Fruit fly (Drosophila melanogaster): ENCODE measurements around the gene CG42581.
"Not testable (repeated sequence)": the region's sequence is repeated elsewhere in the genome, so short reads cannot be mapped to it uniquely, and the experiment has no call there.

The CG42581 gene

dm6 chrX:20096374-20096773 is at the start of gene CG42581:
TSS of gene CG42581 (minus strand) at chrX:20096474.
- not testable (repeated sequence) for TF ChIP-seq Rel (GFP tag; optimal IDR thresholded peaks at IDR 0.05); Rel (tag; optimal IDR thresholded peaks at IDR 0.05); Vsx2 (GFP tag; optimal IDR thresholded peaks at IDR 0.05; ENCODE audit: partially characterized antibody); sv (GFP tag; optimal IDR thresholded peaks at IDR 0.05)

- not testable (repeated sequence) for TF ChIP-seq Myc (optimal IDR thresholded peaks at IDR 0.05); sv (GFP tag; optimal IDR thresholded peaks at IDR 0.05); rgr (GFP tag; optimal IDR thresholded peaks at IDR 0.05)
Measured at dm6 chrX:20143088-20143487, 46.8 kb upstream of the CG42581 start, which contains the start of gene Or19a. TSS of gene Or19a (minus strand) at chrX:20143188.

dm6 chrX:20140710-20141109 is 44.4 kb upstream of the CG42581 start, which contains the start of gene CG34332:
TSS of gene CG34332 (plus strand) at chrX:20141010.
- no peak for TF ChIP-seq Sp1 (GFP tag; optimal IDR thresholded peaks at IDR 0.05)
- TF ChIP-seq Hr78 (GFP tag; optimal IDR thresholded peaks at IDR 0.05): no peak
- no peak for TF ChIP-seq dmrt93B (GFP tag; optimal IDR thresholded peaks at IDR 0.05)
- TF ChIP-seq Abd-B (GFP tag; optimal IDR thresholded peaks at IDR 0.05): no peak
- no peak for TF ChIP-seq HLH106 (tag; optimal IDR thresholded peaks at IDR 0.05)
- no peak for TF ChIP-seq fru (GFP tag; optimal IDR thresholded peaks at IDR 0.05)
- TF ChIP-seq Mio (GFP tag; optimal IDR thresholded peaks at IDR 0.05): no peak
- no peak for TF ChIP-seq Jra (GFP tag; optimal IDR thresholded peaks at IDR 0.05)
- no peak for TF ChIP-seq pan (optimal IDR thresholded peaks at IDR 0.05)
- no peak for TF ChIP-seq CG9705 (GFP tag; optimal IDR thresholded peaks at IDR 0.05)
- no peak for TF ChIP-seq OdsH (GFP tag; optimal IDR thresholded peaks at IDR 0.05)
- TF ChIP-seq CrebA (GFP tag; optimal IDR thresholded peaks at IDR 0.05; ENCODE audit: borderline replicate concordance): no peak
- no peak for TF ChIP-seq tai (GFP tag; optimal IDR thresholded peaks at IDR 0.05)
- no peak for TF ChIP-seq sage (GFP tag; optimal IDR thresholded peaks at IDR 0.05)
- no peak for TF ChIP-seq CG32264 (GFP tag; optimal IDR thresholded peaks at IDR 0.05)
- TF ChIP-seq GATAd (GFP tag; optimal IDR thresholded peaks at IDR 0.05): no peak
- no peak for TF ChIP-seq Dif (GFP tag; optimal IDR thresholded peaks at IDR 0.05; ENCODE audit: partially characterized antibody)
- no peak for TF ChIP-seq psq (GFP tag; optimal IDR thresholded peaks at IDR 0.05)
- no peak for TF ChIP-seq dl (GFP tag; optimal IDR thresholded peaks at IDR 0.05; ENCODE audit: insufficient read depth in 1 of 2, partially characterized antibody in 2 of 2)

dm6 chrX:20139493-20139892 is 43.2 kb upstream of the CG42581 start, which contains the start of gene CG42583:
TSS of gene CG42583 (plus strand) at chrX:20139793.
- TF ChIP-seq OdsH (GFP tag; optimal IDR thresholded peaks at IDR 0.05) (no peak), Myc (optimal IDR thresholded peaks at IDR 0.05) (no peak), rgr (GFP tag; optimal IDR thresholded peaks at IDR 0.05) (no peak), pan (optimal IDR thresholded peaks at IDR 0.05) (no peak), h (GFP tag; optimal IDR thresholded peaks at IDR 0.05) (no peak), woc (GFP tag; optimal IDR thresholded peaks at IDR 0.05) (no peak), CG32264 (GFP tag; optimal IDR thresholded peaks at IDR 0.05) (no peak), dmrt93B (GFP tag; optimal IDR thresholded peaks at IDR 0.05) (no peak), Dfd (GFP tag; optimal IDR thresholded peaks at IDR 0.05) (no peak), Vsx2 (GFP tag; optimal IDR thresholded peaks at IDR 0.05; ENCODE audit: partially characterized antibody) (no peak), N (GFP tag; optimal IDR thresholded peaks at IDR 0.05) (no peak), foxo (GFP tag; optimal IDR thresholded peaks at IDR 0.05) (no peak), fru (GFP tag; optimal IDR thresholded peaks at IDR 0.05) (no peak), lola (GFP tag; optimal IDR thresholded peaks at IDR 0.05) (no peak), Dif (GFP tag; optimal IDR thresholded peaks at IDR 0.05; ENCODE audit: partially characterized antibody) (no peak), sv (GFP tag; optimal IDR thresholded peaks at IDR 0.05) (no peak), br (GFP tag; optimal IDR thresholded peaks at IDR 0.05) (no peak), Abd-B (GFP tag; optimal IDR thresholded peaks at IDR 0.05) (no peak), jim (GFP tag; optimal IDR thresholded peaks at IDR 0.05) (no peak)

dm6 chrX:20133432-20133831 is 37.2 kb upstream of the CG42581 start, which contains the start of gene CG15322:
TSS of gene CG15322 (plus strand) at chrX:20133579.
- TF ChIP-seq pan (optimal IDR thresholded peaks at IDR 0.05) (no peak), psq (GFP tag; optimal IDR thresholded peaks at IDR 0.05) (no peak), OdsH (GFP tag; optimal IDR thresholded peaks at IDR 0.05) (no peak), Dif (GFP tag; optimal IDR thresholded peaks at IDR 0.05; ENCODE audit: partially characterized antibody) (no peak), Hnf4 (GFP tag; optimal IDR thresholded peaks at IDR 0.05) (no peak), ey (GFP tag; optimal IDR thresholded peaks at IDR 0.05) (no peak), dl (GFP tag; optimal IDR thresholded peaks at IDR 0.05; ENCODE audit: insufficient read depth in 1 of 2, partially characterized antibody in 2 of 2) (no peak), Mio (GFP tag; optimal IDR thresholded peaks at IDR 0.05) (no peak), sv (GFP tag; optimal IDR thresholded peaks at IDR 0.05) (no peak), dmrt93B (GFP tag; optimal IDR thresholded peaks at IDR 0.05) (no peak), dsf (GFP tag; optimal IDR thresholded peaks at IDR 0.05; ENCODE audit: borderline replicate concordance) (no peak), tai (GFP tag; optimal IDR thresholded peaks at IDR 0.05) (no peak), Hr83 (GFP tag; optimal IDR thresholded peaks at IDR 0.05; ENCODE audit: poor library complexity, severe bottlenecking) (no peak), h (GFP tag; optimal IDR thresholded peaks at IDR 0.05) (no peak), foxo (GFP tag; optimal IDR thresholded peaks at IDR 0.05) (no peak), Vsx2 (GFP tag; optimal IDR thresholded peaks at IDR 0.05; ENCODE audit: partially characterized antibody) (no peak), HLH106 (tag; optimal IDR thresholded peaks at IDR 0.05) (no peak), GATAd (GFP tag; optimal IDR thresholded peaks at IDR 0.05) (no peak)
